Worm (Caenorhabditis elegans) whole organism, young adult: ENCODE measurements around the gene ptr-16.

ENCODE experiments used
- B0035.1 ChIP-seq: sonication (generic microtip); optimal IDR thresholded peaks from 2 replicates; lab custom pipeline; 2016; ENCODE audit warnings: missing genetic modification characterization, mild to moderate bottlenecking, missing compliant biosample characterization, missing genotype, missing genetic modification reagents
- B0336.3 ChIP-seq: fragments of 200-800 bp; sonication (Bioruptor generic); IDR thresholded peaks from 2 replicates; pipeline ENCODE4 v1.3.6; 2022; ENCODE audit warnings: missing genetic modification characterization, missing compliant biosample characterization
- C06A6.2 ChIP-seq: fragments of 200-800 bp; sonication (Bioruptor generic); conservative IDR thresholded peaks from 2 replicates; pipeline ENCODE4 v1.3.6; 2022; ENCODE audit warnings: missing genetic modification characterization, missing compliant biosample characterization
- C17E4.6 ChIP-seq: fragments of 200-800 bp; sonication (Bioruptor generic); IDR thresholded peaks from 2 replicates; pipeline ENCODE4 v1.3.6; 2022; ENCODE audit warnings: missing genetic modification reagents, missing genetic modification characterization, missing compliant biosample characterization
- D2030.7 ChIP-seq: fragments of 200-800 bp; sonication (Bioruptor generic); IDR thresholded peaks from 2 replicates; pipeline ENCODE4 v1.3.6; 2022; ENCODE audit warnings: missing genetic modification reagents, missing genetic modification characterization, missing compliant biosample characterization
- F10E7.11 ChIP-seq: sonication (generic microtip); optimal IDR thresholded peaks from 2 replicates; lab custom pipeline; 2017; ENCODE audit warnings: mild to moderate bottlenecking, missing genetic modification characterization, moderate library complexity, missing compliant biosample characterization
- F22D6.2 ChIP-seq: sonication (generic microtip); optimal IDR thresholded peaks from 2 replicates; lab custom pipeline; 2016; ENCODE audit warnings: mild to moderate bottlenecking, missing genetic modification characterization, missing compliant biosample characterization
- F39B2.1 ChIP-seq: fragments of 200-800 bp; sonication (Bioruptor generic); IDR thresholded peaks from 2 replicates; pipeline ENCODE4 v1.3.6; 2022; ENCODE audit warnings: missing genetic modification reagents, missing genetic modification characterization, missing compliant biosample characterization
- F52B5.7 ChIP-seq: sonication (generic microtip); optimal IDR thresholded peaks from 2 replicates; lab custom pipeline; 2016; ENCODE audit warnings: mild to moderate bottlenecking, missing genetic modification characterization, missing compliant biosample characterization
- K11D2.4 ChIP-seq: fragments of 200-800 bp; sonication (Bioruptor generic); IDR thresholded peaks from 2 replicates; pipeline ENCODE4 v1.3.6; 2022; ENCODE audit warnings: missing genetic modification reagents, missing genetic modification characterization, missing compliant biosample characterization
- Y53G8AR.9 ChIP-seq: fragments of 200-800 bp; sonication (Bioruptor generic); conservative IDR thresholded peaks from 2 replicates; pipeline ENCODE4 v1.3.6; 2022; ENCODE audit warnings: missing genetic modification reagents, missing genetic modification characterization, missing compliant biosample characterization
- Y67H2A.10 ChIP-seq: fragments of 200-800 bp; sonication (Bioruptor generic); conservative IDR thresholded peaks from 2 replicates; pipeline ENCODE4 v1.3.6; 2022; ENCODE audit warnings: missing genetic modification reagents, missing genetic modification characterization, missing compliant biosample characterization
- ama-1 ChIP-seq, 3 experiments: fragments of 150-350 bp in 1 of 3; sonication (generic microtip) in 2 of 3; optimal IDR thresholded peaks; 2 replicates each; lab custom pipeline; 2014 to 2018; ENCODE audit warnings: missing biosample characterization in 2 of 3, missing genetic modification characterization in 2 of 3, missing genetic modification reagents in 2 of 3
- atf-7 ChIP-seq: sonication (generic microtip); optimal IDR thresholded peaks from 2 replicates; lab custom pipeline; 2017; ENCODE audit warnings: mild to moderate bottlenecking, missing genetic modification characterization, missing compliant biosample characterization
- athp-1 ChIP-seq: sonication (generic microtip); optimal IDR thresholded peaks from 2 replicates; lab custom pipeline; 2017; ENCODE audit warnings: mild to moderate bottlenecking, missing genetic modification characterization, missing compliant biosample characterization
- bed-1 ChIP-seq: fragments of 200-800 bp; sonication (Bioruptor generic); IDR thresholded peaks from 2 replicates; pipeline ENCODE4 v1.3.6; 2022; ENCODE audit warnings: missing genetic modification reagents, missing genetic modification characterization, missing compliant biosample characterization
- cebp-1 ChIP-seq, 2 experiments: fragments of 200-800 bp in 1 of 2; sonication (Bioruptor generic) in 1 of 2; sonication (generic microtip) in 1 of 2; IDR thresholded peaks in 1 of 2; optimal IDR thresholded peaks in 1 of 2; 2 replicates each; pipeline versions ENCODE4 v1.3.6 to Lab custom; 2017 to 2022; ENCODE audit warnings: missing compliant biosample characterization in 2 of 2, missing genetic modification characterization in 2 of 2, mild to moderate bottlenecking in 1 of 2, missing genetic modification reagents in 1 of 2, moderate library complexity in 1 of 2
- cebp-2 ChIP-seq: fragments of 200-800 bp; sonication (Bioruptor generic); IDR thresholded peaks from 2 replicates; pipeline ENCODE4 v1.3.6; 2022; ENCODE audit warnings: missing genetic modification characterization, missing compliant biosample characterization
- ceh-58 ChIP-seq: fragments of 200-800 bp; sonication (Bioruptor generic); IDR thresholded peaks from 2 replicates; pipeline ENCODE4 v1.3.6; 2022; ENCODE audit warnings: missing genetic modification characterization, missing compliant biosample characterization
- ceh-79 ChIP-seq: sonication (generic microtip); optimal IDR thresholded peaks from 2 replicates; lab custom pipeline; 2017; ENCODE audit warnings: mild to moderate bottlenecking, missing genetic modification characterization, missing compliant biosample characterization
- ceh-91 ChIP-seq: fragments of 200-800 bp; sonication (Bioruptor generic); IDR thresholded peaks from 2 replicates; pipeline ENCODE4 v1.3.6; 2022; ENCODE audit warnings: missing genetic modification reagents, missing genetic modification characterization, missing compliant biosample characterization
- chd-7 ChIP-seq: sonication (generic microtip); optimal IDR thresholded peaks from 2 replicates; lab custom pipeline; 2016; ENCODE audit warnings: mild to moderate bottlenecking, missing genetic modification characterization, moderate library complexity, missing compliant biosample characterization
- dpff-1 ChIP-seq: sonication (generic microtip); optimal IDR thresholded peaks from 2 replicates; lab custom pipeline; 2017; ENCODE audit warnings: mild to moderate bottlenecking, missing genetic modification characterization, missing compliant biosample characterization
- egl-44 ChIP-seq: fragments of 200-800 bp; sonication (Bioruptor generic); IDR thresholded peaks from 2 replicates; pipeline ENCODE4 v1.3.6; 2022; ENCODE audit warnings: missing genetic modification reagents, missing genetic modification characterization, missing compliant biosample characterization
- gei-17 ChIP-seq: fragments of 200-800 bp; sonication (Bioruptor generic); optimal IDR thresholded peaks from 2 replicates; lab custom pipeline; 2018; ENCODE audit warnings: mild to moderate bottlenecking, missing genetic modification characterization, missing compliant biosample characterization
- hmg-1.2 ChIP-seq: fragments of 200-800 bp; sonication (Bioruptor generic); IDR thresholded peaks from 2 replicates; pipeline ENCODE4 v1.3.6; 2022; ENCODE audit warnings: missing genetic modification reagents, missing genetic modification characterization, missing compliant biosample characterization
- hmg-20 ChIP-seq: fragments of 200-800 bp; sonication (Bioruptor generic); IDR thresholded peaks from 2 replicates; pipeline ENCODE4 v1.3.6; 2022; ENCODE audit warnings: missing genetic modification reagents, missing genetic modification characterization, missing compliant biosample characterization
- hrde-1 ChIP-seq: sonication (generic microtip); optimal IDR thresholded peaks from 2 replicates; lab custom pipeline; 2016; ENCODE audit warnings: missing genetic modification characterization, mild to moderate bottlenecking, missing compliant biosample characterization, moderate library complexity, missing genotype, missing genetic modification reagents, borderline replicate concordance
- let-526 ChIP-seq: fragments of 200-800 bp; sonication (Bioruptor generic); IDR thresholded peaks from 2 replicates; pipeline ENCODE4 v1.3.6; 2022; ENCODE audit warnings: missing genetic modification reagents, missing genetic modification characterization, missing compliant biosample characterization
- lin-40 ChIP-seq: sonication (generic microtip); optimal IDR thresholded peaks from 2 replicates; lab custom pipeline; 2016; ENCODE audit warnings: missing genetic modification characterization, mild to moderate bottlenecking, missing compliant biosample characterization, missing genotype, missing genetic modification reagents
- lir-1 ChIP-seq: fragments of 200-800 bp; sonication (Bioruptor generic); conservative IDR thresholded peaks from 2 replicates; pipeline ENCODE4 v1.3.6; 2022; ENCODE audit warnings: missing genetic modification reagents, missing genetic modification characterization, missing compliant biosample characterization
- mcd-1 ChIP-seq: fragments of 200-800 bp; sonication (Bioruptor generic); IDR thresholded peaks from 2 replicates; pipeline ENCODE4 v1.3.6; 2022; ENCODE audit warnings: missing genetic modification reagents, missing genetic modification characterization, missing compliant biosample characterization
- mel-28 ChIP-seq: sonication (generic microtip); optimal IDR thresholded peaks from 2 replicates; lab custom pipeline; 2016; ENCODE audit warnings: borderline replicate concordance, mild to moderate bottlenecking, missing genetic modification characterization, missing compliant biosample characterization
- mes-4 ChIP-seq: sonication (generic microtip); optimal IDR thresholded peaks from 2 replicates; lab custom pipeline; 2016; ENCODE audit warnings: missing genotype, missing genetic modification characterization, missing compliant biosample characterization
- nfyb-1 ChIP-seq: fragments of 200-800 bp; sonication (Bioruptor generic); IDR thresholded peaks from 2 replicates; pipeline ENCODE4 v1.3.6; 2022; ENCODE audit warnings: missing genetic modification reagents, missing genetic modification characterization, missing compliant biosample characterization
- nhr-120 ChIP-seq: fragments of 200-800 bp; sonication (Bioruptor generic); IDR thresholded peaks from 2 replicates; pipeline ENCODE4 v1.3.6; 2022; ENCODE audit warnings: missing genetic modification characterization, missing compliant biosample characterization
- nhr-27 ChIP-seq: fragments of 200-800 bp; sonication (Bioruptor generic); optimal IDR thresholded peaks from 2 replicates; lab custom pipeline; 2018; ENCODE audit warnings: mild to moderate bottlenecking, missing genetic modification characterization, moderate library complexity, missing compliant biosample characterization
- nhr-90 ChIP-seq: sonication (generic microtip); optimal IDR thresholded peaks from 2 replicates; lab custom pipeline; 2016; ENCODE audit warnings: missing genotype, mild to moderate bottlenecking, missing genetic modification characterization, missing compliant biosample characterization
- repo-1 ChIP-seq: sonication (generic microtip); optimal IDR thresholded peaks from 2 replicates; lab custom pipeline; 2017; ENCODE audit warnings: mild to moderate bottlenecking, missing genetic modification characterization, missing compliant biosample characterization
- sea-2 ChIP-seq: fragments of 200-800 bp; sonication (Bioruptor generic); IDR thresholded peaks from 2 replicates; pipeline ENCODE4 v1.3.6; 2022; ENCODE audit warnings: missing genetic modification characterization, missing compliant biosample characterization
- snpc-1.3 ChIP-seq: sonication (generic microtip); optimal IDR thresholded peaks from 2 replicates; lab custom pipeline; 2017; ENCODE audit warnings: missing genetic modification characterization, mild to moderate bottlenecking, missing compliant biosample characterization, antibody characterized with exemption, moderate library complexity, missing genotype, missing genetic modification reagents; ENCODE audit not compliant: insufficient read depth
- snpc-4 ChIP-seq, 5 experiments: fragments of 150-350 bp in 1 of 5; sonication (generic microtip) in 4 of 5; optimal IDR thresholded peaks; 2 replicates each; lab custom pipeline; 2014 to 2018; ENCODE audit warnings: missing genetic modification characterization in 5 of 5, missing biosample characterization in 3 of 5, antibody characterized with exemption in 2 of 5, mild to moderate bottlenecking in 2 of 5, missing compliant biosample characterization in 2 of 5, missing genotype in 2 of 5, moderate library complexity in 2 of 5, missing genetic modification reagents in 1 of 5
- tlf-1 ChIP-seq: fragments of 200-800 bp; sonication (Bioruptor generic); optimal IDR thresholded peaks from 2 replicates; lab custom pipeline; 2018; ENCODE audit warnings: mild to moderate bottlenecking, missing genetic modification characterization, missing compliant biosample characterization
- unc-62 ChIP-seq: fragments of 150-350 bp; optimal IDR thresholded peaks from 2 replicates; lab custom pipeline; 2014; ENCODE audit warnings: missing biosample characterization, missing genetic modification reagents, missing genetic modification characterization
- zim-3 ChIP-seq: sonication (generic microtip); optimal IDR thresholded peaks from 2 replicates; lab custom pipeline; 2017; ENCODE audit warnings: mild to moderate bottlenecking, missing genetic modification characterization, moderate library complexity, missing compliant biosample characterization
- ztf-26 ChIP-seq: sonication (generic microtip); optimal IDR thresholded peaks from 2 replicates; lab custom pipeline; 2017; ENCODE audit warnings: missing genetic modification characterization, missing compliant biosample characterization
- ztf-6 ChIP-seq: fragments of 200-800 bp; sonication (Bioruptor generic); IDR thresholded peaks from 2 replicates; pipeline ENCODE4 v1.3.6; 2022; ENCODE audit warnings: missing genetic modification reagents, missing genetic modification characterization, missing compliant biosample characterization

ptr-16 gene

ce11 chrV:1158247-1158646 is 7.3 kb upstream of the ptr-16 start:
- TF ChIP-seq F22D6.2 = no peak
- TF ChIP-seq K11D2.4 = 0 out of 2 replicates have a peak, but pooled peaks have one; percentile 52
- TF ChIP-seq Y53G8AR.9 (GFP tag; lab: Robert Waterston, UW) = peak; percentile 67; the same call in 1 of the 2 replicates
- TF ChIP-seq nhr-90 (tag; lab: Kevin White, UChicago) = no peak
- TF ChIP-seq lir-1 (GFP tag; lab: Robert Waterston, UW) = no peak
- TF ChIP-seq repo-1 = peak; percentile 67
- 0 out of 2 replicates have a peak, but pooled peaks have one; percentile 22 for TF ChIP-seq mcd-1 (GFP tag; lab: Robert Waterston, UW)
- peak; percentile 37; the same call in 1 of the 2 replicates for TF ChIP-seq D2030.7
- no peak for TF ChIP-seq F39B2.1 (GFP tag; lab: Robert Waterston, UW)
- TF ChIP-seq Y67H2A.10 (GFP tag; lab: Robert Waterston, UW) = 0 out of 2 replicates have a peak, but pooled peaks have one; percentile 59
- TF ChIP-seq snpc-4 (GFP tag; optimal IDR thresholded peaks at IDR 0.05; lab: Kevin White, UChicago) = no peak
- TF ChIP-seq snpc-4 (tag; optimal IDR thresholded peaks at IDR 0.05; lab: Kevin White, UChicago) = no peak
- peak; percentile 5 for TF ChIP-seq dpff-1 (tag; lab: Kevin White, UChicago)
- TF ChIP-seq chd-7 (tag; lab: Kevin White, UChicago) = peak; percentile 73
- TF ChIP-seq ceh-79 = peak; percentile 20
- TF ChIP-seq cebp-1 (GFP tag; IDR thresholded peaks at IDR 0.05; lab: Robert Waterston, UW) = peak; percentile 31
- peak; percentile 61 for TF ChIP-seq cebp-1 (tag; optimal IDR thresholded peaks at IDR 0.05; lab: Kevin White, UChicago)
- peak; percentile 73 for TF ChIP-seq B0035.1 (tag; lab: Kevin White, UChicago)
- 0 out of 2 replicates have a peak, but pooled peaks have one; percentile 9 for TF ChIP-seq let-526 (GFP tag; lab: Robert Waterston, UW)
- no peak for TF ChIP-seq snpc-1.3 (tag; lab: Kevin White, UChicago)
- TF ChIP-seq ztf-6 = no peak
- no peak for TF ChIP-seq ceh-58 (GFP tag; lab: Robert Waterston, UW)
- peak; percentile 15 for TF ChIP-seq lin-40 (tag; lab: Kevin White, UChicago)
- TF ChIP-seq nhr-120 = peak; percentile 88; the same call in 1 of the 2 replicates
- TF ChIP-seq hmg-20 = peak; percentile 16; the same call in 1 of the 2 replicates
- TF ChIP-seq ama-1 (optimal IDR thresholded peaks at IDR 0.05; lab: Kevin White, UChicago) = peak; percentile 55
- TF ChIP-seq ama-1 (GFP tag; optimal IDR thresholded peaks at IDR 0.05; lab: Kevin White, UChicago) = no peak
- peak; percentile 30; the same call in 1 of the 2 replicates for TF ChIP-seq hmg-1.2 (GFP tag; lab: Robert Waterston, UW)
- no peak for TF ChIP-seq atf-7 (tag; lab: Kevin White, UChicago)
- TF ChIP-seq C17E4.6 (GFP tag; lab: Robert Waterston, UW) = peak; percentile 53
- peak; percentile 87 for TF ChIP-seq F52B5.7 (tag; lab: Kevin White, UChicago)
- no peak for TF ChIP-seq mes-4 (tag; lab: Kevin White, UChicago)
- peak; percentile 41 for TF ChIP-seq gei-17 (GFP tag; lab: Kevin White, UChicago)
- TF ChIP-seq ceh-91 = peak; percentile 57; the same call in 1 of the 2 replicates
- 0 out of 2 replicates have a peak, but pooled peaks have one; percentile 14 for TF ChIP-seq sea-2
- peak; percentile 49 for TF ChIP-seq ztf-26 (tag; lab: Kevin White, UChicago)
- TF ChIP-seq unc-62 (GFP tag; lab: Kevin White, UChicago) = no peak
- peak; percentile 56 for TF ChIP-seq mel-28 (tag; lab: Kevin White, UChicago)
- no peak for TF ChIP-seq C06A6.2 (GFP tag; lab: Robert Waterston, UW)
- TF ChIP-seq F10E7.11 = peak; percentile 69
- peak; percentile 62 for TF ChIP-seq tlf-1
- peak; percentile 45 for TF ChIP-seq nhr-27 (tag; lab: Kevin White, UChicago)
- TF ChIP-seq hrde-1 = no peak
- TF ChIP-seq egl-44 (GFP tag; lab: Robert Waterston, UW) = no peak
- TF ChIP-seq B0336.3 = peak; percentile 58
- peak; percentile 62 for TF ChIP-seq zim-3 (tag; lab: Kevin White, UChicago)
- peak; percentile 86 for TF ChIP-seq nfyb-1 (GFP tag; lab: Robert Waterston, UW)
- TF ChIP-seq bed-1 = no peak
- TF ChIP-seq athp-1 (tag; lab: Kevin White, UChicago) = peak; percentile 41
- no peak for TF ChIP-seq cebp-2 (GFP tag; lab: Robert Waterston, UW)
